Fruit fly (Drosophila melanogaster): ENCODE data around the gene CG34173.

Gene CG34173

DNA sequence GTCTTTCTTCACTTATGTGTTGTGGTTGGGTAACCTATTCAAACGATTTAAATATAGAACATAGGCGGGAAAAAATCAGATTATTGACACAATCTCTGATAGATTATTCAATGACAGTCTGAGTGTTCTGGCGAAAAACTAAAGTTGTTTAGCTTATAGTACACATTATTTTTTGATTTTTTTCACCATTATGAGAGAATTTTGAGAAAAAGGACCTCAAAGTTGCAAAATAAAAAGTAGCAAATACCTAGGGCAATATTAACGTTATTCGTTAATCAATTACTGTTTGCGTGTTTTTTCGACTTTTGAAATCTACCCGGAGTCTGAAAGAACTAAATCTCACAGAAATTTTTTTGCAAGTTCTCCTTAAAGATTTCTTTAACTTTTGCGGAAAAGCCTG, at the start of gene CG34173:
TSS of gene CG34173 (minus strand) at position 101 of the 400 bp plus-strand sequence.
- no peak for TF ChIP-seq noc (tag; optimal IDR thresholded peaks at IDR 0.05)

dm6 chr2L:22079332-22079731, 25.2 kb upstream of the CG34173 start, which contains the start of gene ttm3:
TSS of gene ttm3 (plus strand) at chr2L:22079632.
- TF ChIP-seq noc (tag; optimal IDR thresholded peaks at IDR 0.05): no peak

DNA sequence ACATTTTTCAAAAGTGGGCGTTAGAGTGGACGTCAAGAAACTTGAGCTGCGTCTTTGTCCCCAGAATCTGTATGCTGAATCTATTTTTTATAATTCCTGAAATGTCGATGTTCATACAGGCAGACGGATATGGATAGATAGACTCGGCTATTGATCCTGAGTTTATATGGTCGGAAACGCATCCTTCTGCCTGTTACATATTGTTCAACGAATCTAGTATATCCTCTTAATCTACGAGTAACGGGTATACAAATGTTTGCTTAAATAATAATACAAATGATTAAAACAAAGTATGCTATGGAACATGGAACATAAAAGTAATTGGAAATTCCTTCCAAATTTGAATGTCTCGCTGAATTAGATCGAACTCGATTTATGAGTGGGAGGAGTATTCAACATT, 16.7 kb upstream of the CG34173 start, which contains the start of gene tplus3a:
TSS of gene tplus3a (plus strand) at position 301 of the 400 bp plus-strand sequence.
- TF ChIP-seq noc (tag; optimal IDR thresholded peaks at IDR 0.05): no peak

DNA sequence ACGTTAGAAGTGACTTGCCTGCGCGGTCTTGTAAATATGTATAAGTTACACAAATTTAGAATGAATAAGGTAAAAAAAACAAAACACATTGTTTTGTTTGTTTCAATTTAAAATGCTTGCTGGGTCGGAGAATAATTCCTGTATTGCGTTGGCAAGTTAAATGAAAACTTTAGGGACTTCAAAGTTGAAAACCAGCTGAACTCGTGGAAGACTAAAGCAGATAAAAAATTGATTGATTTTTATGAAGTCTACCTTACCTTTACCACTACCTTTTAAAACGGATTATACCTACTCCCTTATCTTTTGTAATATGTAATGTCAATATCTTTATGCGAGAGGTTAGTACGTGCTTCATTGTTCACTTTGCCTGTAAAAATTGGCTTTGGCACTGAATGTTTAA, 11.1 kb upstream of the CG34173 start, which contains the start of gene CG42597:
TSS of gene CG42597 (minus strand) at position 101 of the 400 bp plus-strand sequence.
- TF ChIP-seq noc (tag; optimal IDR thresholded peaks at IDR 0.05): no peak

DNA sequence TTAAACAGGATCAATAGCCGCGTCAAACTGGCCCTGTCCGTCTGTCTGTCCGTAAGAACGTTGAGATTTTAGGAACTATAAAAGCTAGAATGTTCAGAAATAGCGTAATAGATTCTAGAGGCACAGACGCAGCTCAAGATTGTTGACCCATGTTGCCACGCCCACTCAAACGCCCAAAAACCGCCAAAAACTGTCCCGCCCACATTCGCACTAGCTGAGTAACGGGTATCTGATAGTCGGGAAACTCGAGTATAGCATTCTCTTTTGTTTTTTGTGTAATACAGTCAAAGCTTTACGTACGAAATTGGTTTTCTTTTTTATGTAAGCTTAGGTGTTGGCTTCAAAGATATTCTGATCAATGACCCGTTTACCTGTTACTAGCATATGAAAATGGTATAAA, 5.8 kb upstream of the CG34173 start:
- no peak for TF ChIP-seq noc (tag; optimal IDR thresholded peaks at IDR 0.05)

dm6 chr2L:22043777-22044176, 10.3 kb downstream of the CG34173 start, which contains the start of gene CG31601:
TSS of gene CG31601 (minus strand) at chr2L:22043877.
- TF ChIP-seq noc (tag; optimal IDR thresholded peaks at IDR 0.05): no peak

dm6 chr2L:22037560-22037959, 16.5 kb downstream of the CG34173 start, which contains the start of gene Grl40a:
TSS of gene Grl40a (plus strand) at chr2L:22037860.
- no peak for TF ChIP-seq noc (tag; optimal IDR thresholded peaks at IDR 0.05)

dm6 chr2L:22036877-22037276, 17.2 kb downstream of the CG34173 start:
- TF ChIP-seq noc (tag; optimal IDR thresholded peaks at IDR 0.05): no peak

DNA sequence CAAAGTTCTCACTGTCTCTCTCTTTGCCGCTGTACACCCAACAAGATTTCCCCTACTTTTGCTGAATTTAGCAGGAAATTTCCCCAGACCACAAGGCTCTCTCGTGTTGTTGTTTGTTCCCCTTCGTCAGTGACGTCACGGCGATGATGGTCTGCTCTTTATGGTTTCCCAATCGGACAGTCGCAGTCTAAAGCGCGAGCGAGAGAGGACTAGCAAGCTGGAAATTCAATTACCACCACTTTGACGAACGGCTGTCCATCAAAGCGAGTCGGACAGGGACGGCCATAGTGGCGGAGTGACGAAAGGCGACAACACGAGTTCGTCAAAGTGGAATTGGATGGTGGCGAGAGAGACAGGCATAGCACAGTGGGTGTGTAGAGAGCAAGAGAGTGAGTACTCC, 29.7 kb downstream of the CG34173 start:
- TF ChIP-seq noc (tag; optimal IDR thresholded peaks at IDR 0.05): no peak

dm6 chr2L:22018861-22019270, 35.2 kb downstream of the CG34173 start, which contains the start of gene tio:
TSS of gene tio (plus strand) at chr2L:22019208.
- TF ChIP-seq noc (tag; optimal IDR thresholded peaks at IDR 0.05): no peak

dm6 chr2L:22014890-22015289, 39.2 kb downstream of the CG34173 start, which contains the start of gene CG31693:
TSS of gene CG31693 (plus strand) at chr2L:22015190.
- TF ChIP-seq noc (tag; optimal IDR thresholded peaks at IDR 0.05): no peak
